Fruit fly (Drosophila melanogaster) whole organism, pupa: Measurements from ENCODE around the gene mRpL46.

ENCODE experiments used
- CG13204 ChIP-seq: fragments of 200-800 bp; sonication (Bioruptor generic); optimal IDR thresholded peaks from 2 replicates; lab custom pipeline; 2018; ENCODE audit warnings: missing biosample characterization, mild to moderate bottlenecking, missing genetic modification characterization, moderate library complexity
- CG9948 ChIP-seq: fragments of 200-800 bp; sonication (Bioruptor generic); optimal IDR thresholded peaks from 2 replicates; lab custom pipeline; 2018; ENCODE audit warnings: missing biosample characterization, mild to moderate bottlenecking, missing genetic modification characterization, moderate library complexity
- D1 ChIP-seq: fragments of 200-800 bp; sonication (Bioruptor generic); optimal IDR thresholded peaks from 2 replicates; lab custom pipeline; 2018; ENCODE audit warnings: missing biosample characterization, mild to moderate bottlenecking, missing genetic modification characterization, moderate library complexity
- EcR ChIP-seq: fragments of 200-800 bp; sonication (Bioruptor generic); optimal IDR thresholded peaks from 3 replicates; lab custom pipeline; 2019; ENCODE audit warnings: missing biosample characterization, missing genetic modification characterization, mild to moderate bottlenecking, moderate library complexity, missing genetic modification reagents
- Ets98B ChIP-seq: fragments of 200-800 bp; sonication (Bioruptor generic); IDR thresholded peaks from 2 replicates; pipeline ENCODE4 v1.3.6; 2022; ENCODE audit warnings: missing biosample characterization, missing genetic modification characterization
- Pif1B ChIP-seq: fragments of 200-800 bp; sonication (Bioruptor generic); optimal IDR thresholded peaks from 3 replicates; lab custom pipeline; 2016; ENCODE audit warnings: missing biosample characterization, missing genetic modification characterization
- fd96Ca ChIP-seq: fragments of 200-800 bp; sonication (Bioruptor generic); IDR thresholded peaks from 3 replicates; pipeline ENCODE4 v1.3.6; 2022; ENCODE audit warnings: missing biosample characterization, missing genetic modification characterization

DNA sequence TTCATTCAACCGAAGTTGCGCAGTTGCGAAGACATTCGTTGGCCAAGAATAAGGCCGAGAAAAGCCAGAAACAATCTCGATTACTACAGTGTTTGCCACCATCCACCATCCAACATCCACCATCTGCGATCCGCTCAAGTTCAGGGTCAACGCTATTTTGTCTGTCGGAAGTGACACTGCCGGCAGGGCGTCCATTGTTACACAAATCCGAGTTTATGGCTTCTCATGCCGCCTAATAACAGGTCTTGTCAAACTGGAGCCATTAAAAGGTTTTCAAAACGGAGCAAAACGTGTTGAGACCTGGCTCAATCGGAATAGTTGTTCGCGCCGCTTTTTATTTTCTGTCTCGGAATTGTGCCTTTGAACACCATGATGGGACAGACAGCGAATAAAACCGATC lies 41.6 kb downstream of the mRpL46 start:
- TF ChIP-seq Ets98B (GFP tag; lab: Robert Waterston, UW): no peak
- TF ChIP-seq fd96Ca (GFP tag; lab: Robert Waterston, UW): no peak
- TF ChIP-seq CG13204 (GFP tag; lab: Kevin White, UChicago): no peak
- TF ChIP-seq EcR: peak; percentile 93
- TF ChIP-seq D1: no peak
- no peak for TF ChIP-seq Pif1B (GFP tag; lab: Kevin White, UChicago)
- no peak for TF ChIP-seq CG9948 (tag; lab: Kevin White, UChicago)
